Worm (Caenorhabditis elegans): Measurements from ENCODE around the gene fbxa-201.
A peak's percentile ranks its signal among the peaks of the same experiment; 100 is the strongest.

Gene fbxa-201

ce11 chrV:1975049-1975448, at the start of gene fbxa-201:
fbxa-201 (plus strand) TSS chrV:1975349.
- TF ChIP-seq Y56A3A.18 (GFP tag; IDR thresholded peaks at IDR 0.05) (no peak), aptf-3 (GFP tag; IDR thresholded peaks at IDR 0.05) (no peak)

ce11 chrV:1925487-1925886, 49.7 kb upstream of the fbxa-201 start, which contains the start of gene T06A1.1:
T06A1.1 (minus strand) TSS chrV:1925587.
- TF ChIP-seq B0336.3 (GFP tag; IDR thresholded peaks at IDR 0.05) (no peak), rcor-1 (GFP tag; IDR thresholded peaks at IDR 0.05) (no peak), ztf-22 (GFP tag; optimal IDR thresholded peaks at IDR 0.05) (no peak), madf-8 (GFP tag; conservative IDR thresholded peaks at IDR 0.05) (no peak), ztf-3 (GFP tag; optimal IDR thresholded peaks at IDR 0.05) (no peak), B0019.2 (GFP tag; conservative IDR thresholded peaks at IDR 0.05) (no peak), xnd-1 (tag; optimal IDR thresholded peaks at IDR 0.05) (no peak), F55B11.4 (tag; optimal IDR thresholded peaks at IDR 0.05; ENCODE audit: borderline replicate concordance, insufficient read depth) (no peak), hrde-1 (tag; optimal IDR thresholded peaks at IDR 0.05; ENCODE audit: borderline replicate concordance) (no peak), nhr-80 (tag; optimal IDR thresholded peaks at IDR 0.05) (no peak), chd-7 (tag; optimal IDR thresholded peaks at IDR 0.05) (no peak), hlh-26 (GFP tag; conservative IDR thresholded peaks at IDR 0.05) (no peak), ceh-91 (GFP tag; IDR thresholded peaks at IDR 0.05) (no peak), gei-17 (GFP tag; optimal IDR thresholded peaks at IDR 0.05) (no peak), lsy-27 (tag; optimal IDR thresholded peaks at IDR 0.05; ENCODE audit: borderline replicate concordance, insufficient read depth) (no peak), ceh-79 (tag; optimal IDR thresholded peaks at IDR 0.05) (no peak), F52B5.7 (tag; optimal IDR thresholded peaks at IDR 0.05) (no peak), zfh-2 (GFP tag; conservative IDR thresholded peaks at IDR 0.05) (no peak), rpc-1 (optimal IDR thresholded peaks at IDR 0.05) (no peak), rpc-1 (tag; optimal IDR thresholded peaks at IDR 0.05) (no peak)

- TF ChIP-seq akir-1 (GFP tag; optimal IDR thresholded peaks at IDR 0.05) (no peak), nhr-80 (tag; optimal IDR thresholded peaks at IDR 0.05) (peak; percentile 74)
Observed at ce11 chrV:1927015-1927414, 48.1 kb upstream of the fbxa-201 start, which contains the start of gene T06A1.5. T06A1.5 (plus strand) TSS chrV:1927223.

ce11 chrV:1928473-1928872, 46.7 kb upstream of the fbxa-201 start:
- no peak for TF ChIP-seq mes-4 (tag; optimal IDR thresholded peaks at IDR 0.05)
- TF ChIP-seq C17E4.6 (GFP tag; IDR thresholded peaks at IDR 0.05), result no peak
- TF ChIP-seq dox-1 (GFP tag; IDR thresholded peaks at IDR 0.05), result no peak
- TF ChIP-seq Y53G8AR.9 (GFP tag; conservative IDR thresholded peaks at IDR 0.05), result no peak
- TF ChIP-seq nfya-2 (GFP tag; IDR thresholded peaks at IDR 0.05), result no peak
- no peak for TF ChIP-seq K11D2.4 (GFP tag; IDR thresholded peaks at IDR 0.05)
- no peak for TF ChIP-seq sea-2 (GFP tag; IDR thresholded peaks at IDR 0.05)
- TF ChIP-seq efl-1 (GFP tag; optimal IDR thresholded peaks at IDR 0.05), result no peak

- no peak for TF ChIP-seq ztf-26 (tag; optimal IDR thresholded peaks at IDR 0.05)
- TF ChIP-seq chd-7 (tag; optimal IDR thresholded peaks at IDR 0.05), result no peak
- TF ChIP-seq snpc-3.4 (tag; optimal IDR thresholded peaks at IDR 0.05), result no peak
- no peak for TF ChIP-seq ets-4 (GFP tag; optimal IDR thresholded peaks at IDR 0.05)
- TF ChIP-seq dpl-1 (GFP tag; optimal IDR thresholded peaks at IDR 0.05), result no peak
- no peak for TF ChIP-seq dox-1 (GFP tag; IDR thresholded peaks at IDR 0.05)
- TF ChIP-seq tbp1 (GFP tag; optimal IDR thresholded peaks at IDR 0.05), result no peak
- no peak for TF ChIP-seq tbx-9 (tag; optimal IDR thresholded peaks at IDR 0.05; ENCODE audit: borderline replicate concordance)
- TF ChIP-seq attf-6 (GFP tag; IDR thresholded peaks at IDR 0.05), result no peak
- no peak for TF ChIP-seq mxl-1 (tag; optimal IDR thresholded peaks at IDR 0.05)
- TF ChIP-seq ztf-18 (tag; optimal IDR thresholded peaks at IDR 0.05), result no peak
- no peak for TF ChIP-seq B0261.1 (tag; optimal IDR thresholded peaks at IDR 0.05)
- TF ChIP-seq bed-1 (GFP tag; IDR thresholded peaks at IDR 0.05), result no peak
- TF ChIP-seq T26A5.8 (tag; optimal IDR thresholded peaks at IDR 0.05), result no peak
- TF ChIP-seq lir-1 (GFP tag; conservative IDR thresholded peaks at IDR 0.05), result no peak
- no peak for TF ChIP-seq K12H6.12 (tag; optimal IDR thresholded peaks at IDR 0.05)
Observed at ce11 chrV:1935494-1935893, 39.7 kb upstream of the fbxa-201 start.

All from whole organism, young adult.